Fruit fly (Drosophila melanogaster): Measurements from ENCODE around the gene Or98b.

Gene Or98b

DNA sequence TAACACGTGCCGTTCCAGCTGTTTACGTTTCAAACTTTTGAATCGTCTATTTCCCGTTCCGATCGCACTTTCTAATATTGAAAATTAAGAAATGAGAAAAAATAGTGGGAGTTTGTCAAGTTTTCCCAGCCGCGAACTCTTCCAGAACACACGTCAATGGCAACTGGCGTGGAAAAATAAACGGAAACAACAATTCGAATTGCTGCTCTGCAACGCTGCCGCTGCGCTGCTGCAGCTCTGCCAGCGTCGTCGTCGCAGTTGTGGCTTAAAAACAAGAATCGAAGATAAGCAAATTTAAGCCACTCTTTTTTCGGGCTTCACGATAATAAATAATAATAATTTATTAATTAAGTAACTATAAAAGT is 20.9 kb upstream of the Or98b start (continued):
- TF ChIP-seq pnt (GFP tag; optimal IDR thresholded peaks at IDR 0.05) (no peak), CG30020 (tag; optimal IDR thresholded peaks at IDR 0.05) (no peak), CG2120 (GFP tag; optimal IDR thresholded peaks at IDR 0.05) (no peak), Chrac-16 (GFP tag; optimal IDR thresholded peaks at IDR 0.05) (no peak), CG12071 (GFP tag; optimal IDR thresholded peaks at IDR 0.05) (no peak), Adf1 (GFP tag; IDR thresholded peaks at IDR 0.05) (peak; percentile 86), dmrt11E (tag; optimal IDR thresholded peaks at IDR 0.05) (no peak), lola (GFP tag; optimal IDR thresholded peaks at IDR 0.05) (no peak), CG12104 (GFP tag; optimal IDR thresholded peaks at IDR 0.05) (no peak), CG6254 (GFP tag; optimal IDR thresholded peaks at IDR 0.05) (no peak), CG8089 (GFP tag; optimal IDR thresholded peaks at IDR 0.05) (no peak), pros (GFP tag; optimal IDR thresholded peaks at IDR 0.05) (no peak), CG15269 (tag; optimal IDR thresholded peaks at IDR 0.05) (peak; percentile 50), insv (GFP tag; optimal IDR thresholded peaks at IDR 0.05) (no peak), CG4328 (GFP tag; optimal IDR thresholded peaks at IDR 0.05) (no peak), CG10462 (GFP tag; optimal IDR thresholded peaks at IDR 0.05) (no peak), Gug (GFP tag; IDR thresholded peaks at IDR 0.05) (no peak), onecut (GFP tag; IDR thresholded peaks at IDR 0.05) (no peak), slp2 (GFP tag; optimal IDR thresholded peaks at IDR 0.05) (no peak), CG1233 (GFP tag; optimal IDR thresholded peaks at IDR 0.05) (no peak), CG2875 (GFP tag; optimal IDR thresholded peaks at IDR 0.05) (no peak), cwo (GFP tag; optimal IDR thresholded peaks at IDR 0.05) (peak; percentile 60), CG31441 (GFP tag; IDR thresholded peaks at IDR 0.05) (no peak), CG10209 (GFP tag; optimal IDR thresholded peaks at IDR 0.05) (no peak), danr (GFP tag; IDR thresholded peaks at IDR 0.05) (no peak), scrt (GFP tag; optimal IDR thresholded peaks at IDR 0.05) (no peak), CG31224 (GFP tag; IDR thresholded peaks at IDR 0.05) (no peak), CG7745 (tag; optimal IDR thresholded peaks at IDR 0.05) (no peak), CG15011 (GFP tag; optimal IDR thresholded peaks at IDR 0.05) (no peak), sens (GFP tag) (no peak), Pdp1 (GFP tag; optimal IDR thresholded peaks at IDR 0.05) (no peak), twi (tag; optimal IDR thresholded peaks at IDR 0.05) (peak; percentile 12), salm (tag; optimal IDR thresholded peaks at IDR 0.05) (no peak), Tbp (GFP tag; optimal IDR thresholded peaks at IDR 0.05) (no peak), sima (GFP tag; optimal IDR thresholded peaks at IDR 0.05) (no peak), pum (GFP tag; optimal IDR thresholded peaks at IDR 0.05) (no peak), fd3F (GFP tag; optimal IDR thresholded peaks at IDR 0.05) (no peak), CG9817 (tag; optimal IDR thresholded peaks at IDR 0.05) (no peak), CG16815 (GFP tag; optimal IDR thresholded peaks at IDR 0.05) (no peak), MBD-R2 (GFP tag; IDR thresholded peaks at IDR 0.05) (no peak), Dip2 (GFP tag; IDR thresholded peaks at IDR 0.05) (no peak), CG13296 (GFP tag; optimal IDR thresholded peaks at IDR 0.05) (peak; percentile 34), CG9797 (GFP tag; optimal IDR thresholded peaks at IDR 0.05) (no peak), repo (GFP tag; optimal IDR thresholded peaks at IDR 0.05) (no peak), CG13894 (tag; optimal IDR thresholded peaks at IDR 0.05) (no peak), kah (GFP tag; optimal IDR thresholded peaks at IDR 0.05) (no peak), CG15479 (GFP tag; optimal IDR thresholded peaks at IDR 0.05) (no peak), CG10366 (GFP tag; IDR thresholded peaks at IDR 0.05) (no peak), CG4617 (GFP tag; optimal IDR thresholded peaks at IDR 0.05; ENCODE audit: borderline replicate concordance) (no peak), Trl (optimal IDR thresholded peaks at IDR 0.05) (no peak), Trl (GFP tag; optimal IDR thresholded peaks at IDR 0.05) (no peak), Oaz (GFP tag; IDR thresholded peaks at IDR 0.05) (no peak)
